Worm (Caenorhabditis elegans): ENCODE measurements around the gene R11D1.1.

DNA sequence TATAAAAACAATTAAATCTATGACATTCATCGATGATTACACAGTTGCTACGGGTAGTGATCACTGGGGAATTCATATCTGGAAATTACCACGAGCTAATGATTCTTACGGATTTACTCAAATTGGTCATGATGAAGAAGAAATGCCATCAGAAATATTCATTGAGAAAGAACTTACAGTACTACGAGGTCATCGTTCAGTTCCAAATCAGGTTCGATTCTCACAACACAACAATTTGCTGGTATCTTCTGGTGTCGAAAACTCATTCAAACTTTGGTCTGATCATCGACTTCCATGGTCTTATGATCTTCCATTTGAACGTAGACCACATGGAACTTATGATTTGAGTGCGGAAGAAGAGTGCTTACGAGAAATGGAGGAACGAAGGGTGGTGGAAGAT, 2.3 kb downstream of the R11D1.1 start:
- TF ChIP-seq pha-4 (tag; optimal IDR thresholded peaks at IDR 0.05) (no peak), lin-11 (tag; optimal IDR thresholded peaks at IDR 0.05) (no peak), pqm-1 (tag; optimal IDR thresholded peaks at IDR 0.05) (no peak), nhr-11 (tag; optimal IDR thresholded peaks at IDR 0.05) (no peak), nfya-1 (tag; optimal IDR thresholded peaks at IDR 0.05) (no peak), ceh-2 (tag; optimal IDR thresholded peaks at IDR 0.05) (no peak), pat-9 (tag; optimal IDR thresholded peaks at IDR 0.05) (no peak), sox-4 (tag; optimal IDR thresholded peaks at IDR 0.05) (no peak)

Data from whole organism, late embryonic.